Fruit fly (Drosophila melanogaster): ENCODE results near the gene DIP-epsilon.

The DIP-epsilon gene

DNA sequence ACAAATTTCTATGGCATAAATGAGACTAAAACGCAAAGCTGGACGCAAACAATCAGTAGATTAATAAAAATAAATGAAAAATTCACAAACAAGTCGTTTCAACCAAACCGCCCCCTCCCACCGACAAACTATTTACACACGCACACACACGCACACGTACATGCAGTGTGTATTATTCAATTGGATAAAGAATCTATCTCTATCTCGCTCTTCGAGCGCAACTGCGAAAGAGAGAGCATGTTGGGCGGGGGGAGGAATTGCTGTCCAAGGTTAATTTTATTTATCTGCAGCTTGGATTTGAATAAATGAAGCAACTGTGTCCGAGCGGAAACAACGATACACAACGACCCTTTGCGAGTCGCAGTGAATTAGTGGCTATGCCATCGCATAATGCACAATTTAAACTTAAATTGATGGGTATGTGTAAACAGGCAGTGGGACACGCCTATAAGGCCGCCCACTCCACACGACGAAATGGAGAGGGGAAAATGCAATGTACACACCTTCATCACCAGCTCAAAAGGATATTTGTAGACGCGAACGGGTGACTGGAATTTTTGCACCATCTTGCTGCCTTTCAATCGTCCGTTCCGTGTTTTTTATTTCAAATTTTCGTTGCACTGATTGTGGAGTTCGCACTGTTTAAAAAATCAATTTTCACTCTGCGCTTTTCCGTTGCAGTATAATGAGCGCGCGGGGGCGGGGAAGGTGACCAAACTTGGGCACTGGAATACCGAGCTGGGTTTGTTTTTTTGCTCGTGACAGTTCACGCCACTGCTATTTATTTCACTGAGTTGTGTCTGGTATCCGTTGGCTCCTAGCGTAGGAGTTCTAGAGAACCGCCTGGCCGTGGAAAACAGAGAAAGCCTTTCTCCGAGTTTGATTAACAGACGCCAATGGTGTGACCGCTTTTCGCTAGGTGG lies 44.2 kb upstream of the DIP-epsilon start, which contains the start of gene retm (continued):
- peak; percentile 30; the same call in 1 of the 2 replicates for TF ChIP-seq sob (GFP tag; IDR thresholded peaks at IDR 0.05)
- no peak for TF ChIP-seq CG2129 (GFP tag; IDR thresholded peaks at IDR 0.05; ENCODE audit: partially characterized antibody)
- peak; percentile 37 for TF ChIP-seq oc (tag; optimal IDR thresholded peaks at IDR 0.05)
- TF ChIP-seq Mrtf (GFP tag; IDR thresholded peaks at IDR 0.05): no peak
- TF ChIP-seq Dip2 (GFP tag; IDR thresholded peaks at IDR 0.05): no peak
- TF ChIP-seq psq (GFP tag; optimal IDR thresholded peaks at IDR 0.05): no peak
- no peak for TF ChIP-seq gsb (GFP tag; IDR thresholded peaks at IDR 0.05)
- TF ChIP-seq fd102C (GFP tag; optimal IDR thresholded peaks at IDR 0.05): no peak
- no peak for TF ChIP-seq hth (optimal IDR thresholded peaks at IDR 0.05)
- TF ChIP-seq CG8359 (GFP tag; optimal IDR thresholded peaks at IDR 0.05; ENCODE audit: borderline replicate concordance): no peak
- TF ChIP-seq fd64A (GFP tag; optimal IDR thresholded peaks at IDR 0.05): peak; percentile 19
- no peak for TF ChIP-seq CG6689 (GFP tag; IDR thresholded peaks at IDR 0.05)
- no peak for TF ChIP-seq CG12155 (GFP tag; optimal IDR thresholded peaks at IDR 0.05)
- peak; percentile 68 for TF ChIP-seq CG8924 (tag; optimal IDR thresholded peaks at IDR 0.05)
- peak; percentile 43 for TF ChIP-seq CG3065 (GFP tag; optimal IDR thresholded peaks at IDR 0.05)
- no peak for TF ChIP-seq CoRest (tag; optimal IDR thresholded peaks at IDR 0.05)
- TF ChIP-seq CG15269 (tag; optimal IDR thresholded peaks at IDR 0.05): no peak
- TF ChIP-seq YL-1 (GFP tag; optimal IDR thresholded peaks at IDR 0.05): peak; percentile 57
- TF ChIP-seq CG15514 (GFP tag; optimal IDR thresholded peaks at IDR 0.05): no peak
- no peak for TF ChIP-seq kay (GFP tag; optimal IDR thresholded peaks at IDR 0.05)
- TF ChIP-seq CG9215 (GFP tag; IDR thresholded peaks at IDR 0.05): no peak
- TF ChIP-seq trem (tag; optimal IDR thresholded peaks at IDR 0.05): no peak
- no peak for TF ChIP-seq eve (GFP tag; optimal IDR thresholded peaks at IDR 0.05)
- TF ChIP-seq gcm (GFP tag; optimal IDR thresholded peaks at IDR 0.05): no peak
- TF ChIP-seq CG11504 (tag; optimal IDR thresholded peaks at IDR 0.05): no peak
- TF ChIP-seq Vsx1 (GFP tag; optimal IDR thresholded peaks at IDR 0.05): no peak
- TF ChIP-seq CG10654 (GFP tag; optimal IDR thresholded peaks at IDR 0.05): no peak
- no peak for TF ChIP-seq caup (GFP tag; optimal IDR thresholded peaks at IDR 0.05; ENCODE audit: severe bottlenecking)
- TF ChIP-seq crol (GFP tag; IDR thresholded peaks at IDR 0.05): peak; percentile 93
- peak; percentile 53 for TF ChIP-seq sens (GFP tag)
- no peak for TF ChIP-seq CG12942 (GFP tag; optimal IDR thresholded peaks at IDR 0.05)
- no peak for TF ChIP-seq br (optimal IDR thresholded peaks at IDR 0.05)
- no peak for TF ChIP-seq ewg (GFP tag; optimal IDR thresholded peaks at IDR 0.05)
- TF ChIP-seq ap (GFP tag; IDR thresholded peaks at IDR 0.05): no peak
- TF ChIP-seq Dek (tag; optimal IDR thresholded peaks at IDR 0.05): no peak
- TF ChIP-seq CG15011 (GFP tag; optimal IDR thresholded peaks at IDR 0.05): no peak
- TF ChIP-seq sna (GFP tag; IDR thresholded peaks at IDR 0.05; ENCODE audit: partially characterized antibody): no peak
- TF ChIP-seq stwl (tag; optimal IDR thresholded peaks at IDR 0.05): no peak
- no peak for TF ChIP-seq trh (GFP tag; optimal IDR thresholded peaks at IDR 0.05)
- no peak for TF ChIP-seq CG17912 (GFP tag; optimal IDR thresholded peaks at IDR 0.05)
- TF ChIP-seq Myb (GFP tag; optimal IDR thresholded peaks at IDR 0.05): no peak
- TF ChIP-seq unpg (GFP tag; optimal IDR thresholded peaks at IDR 0.05): no peak
- TF ChIP-seq CG13424 (tag; optimal IDR thresholded peaks at IDR 0.05): no peak
- TF ChIP-seq CG6272 (GFP tag; IDR thresholded peaks at IDR 0.05): no peak
- TF ChIP-seq bigmax (GFP tag; optimal IDR thresholded peaks at IDR 0.05): peak; percentile 52
- TF ChIP-seq ATbp (GFP tag; optimal IDR thresholded peaks at IDR 0.05): no peak
- TF ChIP-seq Chrac-16 (GFP tag; optimal IDR thresholded peaks at IDR 0.05): no peak
- TF ChIP-seq CG12104 (GFP tag; optimal IDR thresholded peaks at IDR 0.05): no peak
- TF ChIP-seq Six4 (GFP tag; optimal IDR thresholded peaks at IDR 0.05): no peak
- TF ChIP-seq cad (GFP tag; optimal IDR thresholded peaks at IDR 0.05): no peak
